Fruit fly (Drosophila melanogaster) whole organism, embryonic: ENCODE results near the gene CG43094.

Experiments used
- Antp ChIP-seq: fragments of 200-800 bp; sonication (Bioruptor generic); optimal IDR thresholded peaks from 3 replicates; lab custom pipeline; 2016; ENCODE audit warnings: missing biosample characterization, missing genetic modification characterization
- Atf-2 ChIP-seq: fragments of 200-800 bp; sonication (Bioruptor generic); optimal IDR thresholded peaks from 2 replicates; lab custom pipeline; 2016; ENCODE audit warnings: missing biosample characterization, missing genetic modification characterization
- Bgb ChIP-seq: fragments of 200-800 bp; sonication (Bioruptor generic); IDR thresholded peaks from 2 replicates; pipeline ENCODE4 v1.3.6; 2022; ENCODE audit warnings: missing biosample characterization, missing genetic modification characterization; ENCODE audit not compliant: partially characterized antibody
- Blimp-1 ChIP-seq: fragments of 200-800 bp; sonication (Bioruptor generic); optimal IDR thresholded peaks from 3 replicates; lab custom pipeline; 2018; ENCODE audit warnings: missing biosample characterization, missing genetic modification characterization, mild to moderate bottlenecking, moderate library complexity, missing genetic modification reagents
- C15 ChIP-seq: fragments of 200-800 bp; sonication (Bioruptor generic); IDR thresholded peaks from 3 replicates; pipeline ENCODE4 v1.3.6; 2022; ENCODE audit warnings: missing biosample characterization, missing genetic modification characterization
- CG10209 ChIP-seq: fragments of 200-800 bp; sonication (Bioruptor generic); optimal IDR thresholded peaks from 3 replicates; lab custom pipeline; 2017; ENCODE audit warnings: missing biosample characterization, mild to moderate bottlenecking, missing genetic modification characterization, missing genetic modification reagents
- CG10274 ChIP-seq: fragments of 200-800 bp; sonication (Bioruptor generic); optimal IDR thresholded peaks from 3 replicates; lab custom pipeline; 2017; ENCODE audit warnings: missing biosample characterization, mild to moderate bottlenecking, missing genetic modification characterization
- CG11398 ChIP-seq: fragments of 200-800 bp; sonication (Bioruptor generic); optimal IDR thresholded peaks from 2 replicates; lab custom pipeline; 2016; ENCODE audit warnings: missing biosample characterization, missing genetic modification characterization
- CG12236 ChIP-seq: fragments of 200-800 bp; sonication (Bioruptor generic); optimal IDR thresholded peaks from 2 replicates; lab custom pipeline; 2016; ENCODE audit warnings: missing biosample characterization, missing genetic modification characterization
- CG1233 ChIP-seq: fragments of 200-800 bp; sonication (Bioruptor generic); optimal IDR thresholded peaks from 4 replicates; lab custom pipeline; 2018; ENCODE audit warnings: missing biosample characterization, mild to moderate bottlenecking, missing genetic modification characterization
- CG13123 ChIP-seq: fragments of 200-800 bp; sonication (Bioruptor generic); optimal IDR thresholded peaks from 2 replicates; lab custom pipeline; 2016; ENCODE audit warnings: missing biosample characterization, missing genetic modification characterization
- CG14710 ChIP-seq: fragments of 200-800 bp; sonication (Bioruptor generic); optimal IDR thresholded peaks from 3 replicates; lab custom pipeline; 2019; ENCODE audit warnings: missing biosample characterization, mild to moderate bottlenecking, missing genetic modification characterization, moderate library complexity
- CG16813 ChIP-seq: fragments of 200-800 bp; sonication (Bioruptor generic); IDR thresholded peaks from 3 replicates; pipeline ENCODE4 v1.3.6; 2022; ENCODE audit warnings: missing biosample characterization, missing genetic modification characterization; ENCODE audit not compliant: partially characterized antibody
- CG18011 ChIP-seq: fragments of 200-800 bp; sonication (Bioruptor generic); optimal IDR thresholded peaks from 2 replicates; lab custom pipeline; 2017; ENCODE audit warnings: missing biosample characterization, missing genetic modification characterization, mild to moderate bottlenecking, moderate library complexity, missing genotype
- CG18476 ChIP-seq: fragments of 200-800 bp; sonication (Bioruptor generic); optimal IDR thresholded peaks from 2 replicates; lab custom pipeline; 2016; ENCODE audit warnings: missing biosample characterization, mild to moderate bottlenecking, missing genetic modification characterization
- CG2889 ChIP-seq: fragments of 200-800 bp; sonication (Bioruptor generic); IDR thresholded peaks from 3 replicates; pipeline ENCODE4 v1.3.6; 2022; ENCODE audit warnings: missing biosample characterization, missing genetic modification characterization
- CG6765 ChIP-seq: fragments of 200-800 bp; sonication (Bioruptor generic); optimal IDR thresholded peaks from 3 replicates; lab custom pipeline; 2017; ENCODE audit warnings: missing biosample characterization, mild to moderate bottlenecking, missing genetic modification characterization
- CG8290 ChIP-seq, 3 experiments: fragments of 200-800 bp; sonication (Bioruptor generic); optimal IDR thresholded peaks; 2 replicates each; lab custom pipeline; 2016 to 2019; ENCODE audit warnings: missing biosample characterization in 3 of 3, missing genetic modification characterization in 3 of 3, mild to moderate bottlenecking in 2 of 3, moderate library complexity in 1 of 3
- CG8478 ChIP-seq: fragments of >200 bp; optimal IDR thresholded peaks from 2 replicates; lab custom pipeline; 2018
- CkIIα-i1 ChIP-seq: fragments of 200-800 bp; sonication (Bioruptor generic); IDR thresholded peaks from 2 replicates; pipeline ENCODE4 v1.3.6; 2022; ENCODE audit warnings: missing biosample characterization, missing genetic modification characterization
- D19A ChIP-seq: fragments of 200-800 bp; optimal IDR thresholded peaks from 3 replicates; lab custom pipeline; 2019; ENCODE audit warnings: missing biosample characterization, mild to moderate bottlenecking, missing genetic modification characterization, moderate library complexity
- Gug ChIP-seq: fragments of 200-800 bp; sonication (Bioruptor generic); IDR thresholded peaks from 4 replicates; pipeline ENCODE4 v1.3.6; 2022; ENCODE audit warnings: missing biosample characterization, missing genetic modification characterization
- HLH3B ChIP-seq: fragments of 200-800 bp; sonication (Bioruptor generic); IDR thresholded peaks from 2 replicates; pipeline ENCODE4 v1.3.6; 2022; ENCODE audit warnings: missing biosample characterization, missing genetic modification characterization
- HmgD ChIP-seq: fragments of 200-800 bp; sonication (Bioruptor generic); optimal IDR thresholded peaks from 3 replicates; lab custom pipeline; 2016; ENCODE audit warnings: missing biosample characterization, missing genetic modification characterization
- Hr3 ChIP-seq: fragments of 200-800 bp; sonication (Bioruptor generic); optimal IDR thresholded peaks from 3 replicates; lab custom pipeline; 2016; ENCODE audit warnings: missing biosample characterization, missing genetic modification characterization
- Mad ChIP-seq: fragments of 200-800 bp; sonication (Bioruptor generic); optimal IDR thresholded peaks from 2 replicates; lab custom pipeline; 2016; ENCODE audit warnings: missing biosample characterization, missing genetic modification characterization
- Max ChIP-seq: fragments of 200-800 bp; sonication (Bioruptor generic); optimal IDR thresholded peaks from 2 replicates; lab custom pipeline; 2016; ENCODE audit warnings: missing biosample characterization, mild to moderate bottlenecking, missing genetic modification characterization
- Mes4 ChIP-seq: fragments of 200-800 bp; sonication (Bioruptor generic); optimal IDR thresholded peaks from 2 replicates; lab custom pipeline; 2016; ENCODE audit warnings: missing biosample characterization, missing genetic modification characterization
- NK7.1 ChIP-seq: fragments of 200-800 bp; sonication (Bioruptor generic); optimal IDR thresholded peaks from 3 replicates; lab custom pipeline; 2016; ENCODE audit warnings: missing biosample characterization, missing genetic modification characterization
- NfI ChIP-seq: fragments of 200-800 bp; sonication (Bioruptor generic); optimal IDR thresholded peaks from 3 replicates; lab custom pipeline; 2018; ENCODE audit warnings: missing biosample characterization, mild to moderate bottlenecking, missing genetic modification characterization, moderate library complexity
- Ravus ChIP-seq: fragments of 200-800 bp; sonication (Bioruptor generic); IDR thresholded peaks from 2 replicates; pipeline ENCODE4 v1.3.6; 2022; ENCODE audit warnings: missing biosample characterization, missing genetic modification characterization
- Stat92E ChIP-seq, 3 experiments: fragments of >200 bp in 2 of 3; fragments of 200-800 bp in 1 of 3; sonication (Bioruptor generic) in 1 of 3; optimal IDR thresholded peaks; 2 replicates each; lab custom pipeline; 2017 to 2019; ENCODE audit warnings: missing biosample characterization in 3 of 3, missing genetic modification characterization in 3 of 3, mild to moderate bottlenecking in 1 of 3, moderate library complexity in 1 of 3
- Tbp ChIP-seq: fragments of >200 bp; optimal IDR thresholded peaks from 2 replicates; lab custom pipeline; 2018; ENCODE audit warnings: missing biosample characterization, missing genetic modification characterization
- bab2 ChIP-seq: fragments of 200-800 bp; sonication (Bioruptor generic); optimal IDR thresholded peaks from 2 replicates; lab custom pipeline; 2016; ENCODE audit warnings: missing biosample characterization, missing genetic modification characterization
- bigmax ChIP-seq: fragments of 200-800 bp; sonication (Bioruptor generic); optimal IDR thresholded peaks from 2 replicates; lab custom pipeline; 2018; ENCODE audit warnings: missing biosample characterization, mild to moderate bottlenecking, missing genetic modification characterization
- cg ChIP-seq: fragments of 200-800 bp; sonication (Bioruptor generic); optimal IDR thresholded peaks from 3 replicates; lab custom pipeline; 2019; ENCODE audit warnings: missing biosample characterization, mild to moderate bottlenecking, missing genetic modification characterization, moderate library complexity
- croc ChIP-seq: fragments of 200-800 bp; sonication (Bioruptor generic); conservative IDR thresholded peaks from 3 replicates; pipeline ENCODE4 v1.3.6; 2022; ENCODE audit warnings: missing biosample characterization, missing genetic modification characterization
- crp ChIP-seq, 2 experiments: fragments of 200-800 bp; sonication (Bioruptor generic); optimal IDR thresholded peaks; 2 replicates in 1 of 2; 3 replicates in 1 of 2; lab custom pipeline; 2017; ENCODE audit warnings: missing biosample characterization in 2 of 2, missing genetic modification characterization in 2 of 2, mild to moderate bottlenecking in 1 of 2, moderate library complexity in 1 of 2
- dimm ChIP-seq: fragments of 200-800 bp; sonication (Bioruptor generic); IDR thresholded peaks from 2 replicates; pipeline ENCODE4 v1.3.6; 2022; ENCODE audit warnings: missing biosample characterization, missing genetic modification characterization
- ftz-f1 ChIP-seq: fragments of 200-800 bp; sonication (Bioruptor generic); optimal IDR thresholded peaks from 2 replicates; lab custom pipeline; 2016; ENCODE audit warnings: missing biosample characterization, missing genetic modification characterization
- h ChIP-seq: fragments of >200 bp; optimal IDR thresholded peaks from 2 replicates; lab custom pipeline; 2017
- lmd ChIP-seq: fragments of 200-800 bp; sonication (Bioruptor generic); IDR thresholded peaks from 2 replicates; pipeline ENCODE4 v1.3.6; 2022; ENCODE audit warnings: missing biosample characterization, missing genetic modification characterization
- luna ChIP-seq: fragments of 200-800 bp; sonication (Bioruptor generic); optimal IDR thresholded peaks from 2 replicates; lab custom pipeline; 2016; ENCODE audit warnings: missing biosample characterization, missing genetic modification characterization
- maf-S ChIP-seq: fragments of 200-800 bp; sonication (Bioruptor generic); optimal IDR thresholded peaks from 2 replicates; lab custom pipeline; 2016; ENCODE audit warnings: missing biosample characterization, missing genetic modification characterization
- nerfin-1 ChIP-seq: fragments of 200-800 bp; sonication (Bioruptor generic); optimal IDR thresholded peaks from 3 replicates; lab custom pipeline; 2019; ENCODE audit warnings: missing biosample characterization, mild to moderate bottlenecking, missing genetic modification characterization, moderate library complexity
- pho ChIP-seq: fragments of 200-800 bp; sonication (Bioruptor generic); optimal IDR thresholded peaks from 2 replicates; lab custom pipeline; 2016; ENCODE audit warnings: missing biosample characterization, missing genetic modification characterization
- seq ChIP-seq: fragments of 200-800 bp; sonication (Bioruptor generic); IDR thresholded peaks from 2 replicates; pipeline ENCODE4 v1.3.6; 2022; ENCODE audit warnings: missing biosample characterization, missing genetic modification characterization
- sob ChIP-seq: fragments of 200-800 bp; sonication (Bioruptor generic); IDR thresholded peaks from 2 replicates; pipeline ENCODE4 v1.3.6; 2022; ENCODE audit warnings: missing biosample characterization, missing genetic modification characterization
- wdn ChIP-seq: fragments of 200-800 bp; sonication (Bioruptor generic); IDR thresholded peaks from 2 replicates; pipeline ENCODE4 v1.3.6; 2022; ENCODE audit warnings: missing biosample characterization, missing genetic modification characterization
- zf30C ChIP-seq: fragments of 200-800 bp; sonication (Bioruptor generic); optimal IDR thresholded peaks from 3 replicates; lab custom pipeline; 2018; ENCODE audit warnings: missing biosample characterization, mild to moderate bottlenecking, missing genetic modification characterization
- zfh1 ChIP-seq: fragments of 200-800 bp; sonication (Bioruptor generic); IDR thresholded peaks from 3 replicates; pipeline ENCODE4 v1.3.6; 2022; ENCODE audit warnings: missing biosample characterization, missing genetic modification characterization

Gene CG43094

DNA sequence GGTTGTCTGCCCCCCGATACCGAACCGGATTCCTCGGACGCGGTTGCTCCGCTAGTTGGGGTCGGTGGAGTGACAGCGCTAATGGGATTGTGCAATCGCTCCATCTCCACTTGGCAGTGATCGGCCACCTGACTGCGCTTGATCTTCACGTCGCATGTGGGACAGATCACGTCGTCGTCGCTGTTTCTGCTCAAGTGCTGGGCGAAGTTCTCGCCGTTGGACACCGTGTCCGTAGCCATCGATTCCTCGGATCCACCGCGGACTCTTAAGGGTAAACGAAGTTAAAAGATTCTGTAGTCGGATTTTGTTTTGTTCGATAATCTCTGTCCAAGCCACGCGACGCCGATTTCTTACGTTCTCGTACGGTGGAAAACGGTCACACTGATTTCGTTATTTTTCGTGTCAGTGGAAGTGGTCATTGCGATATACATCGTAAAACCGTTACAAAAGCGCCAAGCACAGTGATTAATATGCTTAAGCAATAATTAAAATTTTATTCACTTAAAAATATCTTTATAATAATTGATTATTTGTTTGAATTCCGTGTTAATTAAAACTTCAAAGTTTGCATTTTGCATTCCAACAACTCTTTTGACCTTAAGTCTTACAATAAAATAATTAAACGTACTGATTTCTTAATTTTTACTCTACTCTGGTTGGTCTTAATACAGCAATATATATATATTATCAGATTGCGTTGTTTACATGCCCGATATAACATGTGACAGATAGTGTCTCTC, 44.6 kb downstream of the CG43094 start, which contains the start of gene RNF220 (continued):
- TF ChIP-seq HmgD (GFP tag; lab: Kevin White, UChicago) (no peak), zfh1 (GFP tag; lab: Robert Waterston, UW) (0 out of 3 replicates have a peak, but pooled peaks have one; percentile 20), CG8478 (lab: Kevin White, UChicago) (no peak), wdn (no peak), NfI (GFP tag; lab: Kevin White, UChicago) (no peak), CG18476 (no peak), zf30C (GFP tag; lab: Kevin White, UChicago) (no peak), Mes4 (GFP tag; lab: Kevin White, UChicago) (no peak), maf-S (GFP tag; lab: Kevin White, UChicago) (no peak), nerfin-1 (tag; lab: Kevin White, UChicago) (no peak), bab2 (GFP tag; lab: Kevin White, UChicago) (no peak), CG10209 (no peak), h (lab: Kevin White, UChicago) (no peak), C15 (no peak), HLH3B (GFP tag; lab: Robert Waterston, UW) (no peak), CG12236 (GFP tag; lab: Kevin White, UChicago) (no peak), Hr3 (GFP tag; lab: Kevin White, UChicago) (no peak), CG18011 (GFP tag; lab: Kevin White, UChicago) (no peak), CG10274 (GFP tag; lab: Kevin White, UChicago) (no peak), luna (GFP tag; lab: Kevin White, UChicago) (no peak), bigmax (no peak), Bgb (GFP tag; lab: Robert Waterston, UW) (peak; percentile 75), Tbp (GFP tag; lab: Kevin White, UChicago) (no peak), CkIIα-i1 (GFP tag; lab: Robert Waterston, UW) (no peak), lmd (GFP tag; lab: Robert Waterston, UW) (no peak), D19A (tag; lab: Kevin White, UChicago) (peak; percentile 1), dimm (GFP tag; lab: Robert Waterston, UW) (no peak; the same call in 1 of the 2 replicates), CG1233 (no peak), crp (GFP tag; optimal IDR thresholded peaks at IDR 0.05; lab: Kevin White, UChicago) (no peak), Mad (GFP tag; lab: Kevin White, UChicago) (no peak), Antp (GFP tag; lab: Kevin White, UChicago) (no peak), CG2889 (no peak), Max (GFP tag; lab: Kevin White, UChicago) (no peak), pho (GFP tag; lab: Kevin White, UChicago) (no peak), seq (GFP tag; lab: Robert Waterston, UW) (no peak), CG14710 (tag; lab: Kevin White, UChicago) (peak; percentile 56), cg (no peak), CG8290 (GFP tag; optimal IDR thresholded peaks at IDR 0.05; lab: Kevin White, UChicago) (no peak), CG8290 (tag; optimal IDR thresholded peaks at IDR 0.05; lab: Kevin White, UChicago) (peak in 1 of 2 experiments; percentile 1), CG11398 (GFP tag; lab: Kevin White, UChicago) (no peak), croc (GFP tag; lab: Robert Waterston, UW) (no peak), NK7.1 (GFP tag; lab: Kevin White, UChicago) (no peak), Stat92E (GFP tag; optimal IDR thresholded peaks at IDR 0.05; lab: Kevin White, UChicago) (no peak), CG6765 (GFP tag; lab: Kevin White, UChicago) (no peak), CG13123 (GFP tag; lab: Kevin White, UChicago) (no peak), Blimp-1 (GFP tag; lab: Kevin White, UChicago) (no peak), CG16813 (no peak; the same call in none of the 3 replicates), Gug (no peak), Atf-2 (GFP tag; lab: Kevin White, UChicago) (no peak), sob (GFP tag; lab: Robert Waterston, UW) (no peak), Ravus (GFP tag; lab: Robert Waterston, UW) (no peak), ftz-f1 (no peak)
